Worm (Caenorhabditis elegans) whole organism, mixed stage, embryonic: Measurements from ENCODE around the gene msp-63.

ENCODE experiments used
- lsy-2 ChIP-seq: fragments of 150-350 bp; optimal IDR thresholded peaks from 2 replicates; lab custom pipeline; 2014; ENCODE audit warnings: missing biosample characterization, missing genetic modification characterization
- nhr-2 ChIP-seq: fragments of 150-350 bp; optimal IDR thresholded peaks from 2 replicates; lab custom pipeline; 2014; ENCODE audit warnings: missing biosample characterization, missing genetic modification characterization
- nhr-237 ChIP-seq: fragments of 150-350 bp; optimal IDR thresholded peaks from 2 replicates; lab custom pipeline; 2014; ENCODE audit warnings: missing biosample characterization, missing genetic modification characterization

DNA sequence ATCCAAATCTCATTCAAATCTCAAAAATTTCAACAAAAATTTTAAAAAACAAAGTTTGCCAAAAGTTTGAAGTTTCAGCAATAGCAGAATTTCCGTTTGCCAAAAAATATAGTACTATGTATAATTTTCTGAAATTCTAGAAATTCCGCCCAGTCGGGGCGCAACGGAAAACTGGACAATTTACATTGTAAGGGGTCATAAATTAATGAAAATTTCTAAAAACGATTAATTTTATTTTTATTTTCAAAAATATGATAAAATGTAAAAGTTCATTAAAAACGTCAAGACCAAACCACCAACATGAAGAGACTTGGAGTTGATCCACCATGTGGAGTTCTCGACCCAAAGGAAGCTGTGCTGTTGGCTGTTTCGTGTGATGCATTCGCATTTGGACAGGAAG, 21.1 kb upstream of the msp-63 start, which contains the start of gene ZK1248.4:
- TF ChIP-seq lsy-2 = no peak
- no peak for TF ChIP-seq nhr-237 (tag; lab: Kevin White, UChicago)
- no peak for TF ChIP-seq nhr-2
